Worm (Caenorhabditis elegans) whole organism, late embryonic: ENCODE data around the gene hst-3.1.

Source experiments
- ceh-30 ChIP-seq: fragments of 150-350 bp; optimal IDR thresholded peaks from 2 replicates; lab custom pipeline; 2014; ENCODE audit warnings: missing biosample characterization, missing genetic modification characterization
- dve-1 ChIP-seq: sonication (generic microtip); optimal IDR thresholded peaks from 2 replicates; lab custom pipeline; 2017; ENCODE audit warnings: antibody characterized with exemption, mild to moderate bottlenecking, missing genetic modification characterization, missing compliant biosample characterization
- hlh-8 ChIP-seq: sonication (generic microtip); optimal IDR thresholded peaks from 2 replicates; lab custom pipeline; 2016; ENCODE audit warnings: missing genotype, missing genetic modification characterization, missing compliant biosample characterization
- tbx-2 ChIP-seq: sonication (generic microtip); optimal IDR thresholded peaks from 2 replicates; lab custom pipeline; 2016; ENCODE audit warnings: missing genetic modification characterization, missing compliant biosample characterization
- ttx-3 ChIP-seq: sonication (generic microtip); optimal IDR thresholded peaks from 2 replicates; lab custom pipeline; 2016; ENCODE audit warnings: missing genetic modification reagents, missing genetic modification characterization, missing compliant biosample characterization

DNA sequence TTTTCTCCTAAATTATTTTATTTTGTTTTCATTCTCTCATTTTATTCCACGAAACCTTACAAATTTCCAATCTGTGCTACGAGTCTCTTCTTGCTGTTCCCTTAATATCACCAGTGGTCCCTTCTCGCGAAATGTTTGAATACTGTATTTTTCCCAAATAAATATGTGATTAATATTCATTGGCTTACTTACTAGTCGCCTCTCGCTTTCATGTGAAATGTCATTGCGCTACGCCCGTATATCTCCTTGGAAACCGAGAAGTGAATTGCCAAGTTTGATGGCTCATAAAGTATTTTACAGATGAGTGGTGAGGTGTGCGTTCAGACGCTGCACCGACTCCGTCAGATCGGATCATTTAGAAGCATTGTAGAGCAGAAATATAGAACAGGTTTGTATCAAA lies 43.8 kb downstream of the hst-3.1 start, which contains the start of gene rars-2:
- TF ChIP-seq dve-1 (no peak), hlh-8 (no peak), tbx-2 (tag; lab: Kevin White, UChicago) (no peak), ceh-30 (tag; lab: Kevin White, UChicago) (no peak), ttx-3 (no peak)
